Fruit fly (Drosophila melanogaster): ENCODE results near the gene fax.

The fax gene

DNA sequence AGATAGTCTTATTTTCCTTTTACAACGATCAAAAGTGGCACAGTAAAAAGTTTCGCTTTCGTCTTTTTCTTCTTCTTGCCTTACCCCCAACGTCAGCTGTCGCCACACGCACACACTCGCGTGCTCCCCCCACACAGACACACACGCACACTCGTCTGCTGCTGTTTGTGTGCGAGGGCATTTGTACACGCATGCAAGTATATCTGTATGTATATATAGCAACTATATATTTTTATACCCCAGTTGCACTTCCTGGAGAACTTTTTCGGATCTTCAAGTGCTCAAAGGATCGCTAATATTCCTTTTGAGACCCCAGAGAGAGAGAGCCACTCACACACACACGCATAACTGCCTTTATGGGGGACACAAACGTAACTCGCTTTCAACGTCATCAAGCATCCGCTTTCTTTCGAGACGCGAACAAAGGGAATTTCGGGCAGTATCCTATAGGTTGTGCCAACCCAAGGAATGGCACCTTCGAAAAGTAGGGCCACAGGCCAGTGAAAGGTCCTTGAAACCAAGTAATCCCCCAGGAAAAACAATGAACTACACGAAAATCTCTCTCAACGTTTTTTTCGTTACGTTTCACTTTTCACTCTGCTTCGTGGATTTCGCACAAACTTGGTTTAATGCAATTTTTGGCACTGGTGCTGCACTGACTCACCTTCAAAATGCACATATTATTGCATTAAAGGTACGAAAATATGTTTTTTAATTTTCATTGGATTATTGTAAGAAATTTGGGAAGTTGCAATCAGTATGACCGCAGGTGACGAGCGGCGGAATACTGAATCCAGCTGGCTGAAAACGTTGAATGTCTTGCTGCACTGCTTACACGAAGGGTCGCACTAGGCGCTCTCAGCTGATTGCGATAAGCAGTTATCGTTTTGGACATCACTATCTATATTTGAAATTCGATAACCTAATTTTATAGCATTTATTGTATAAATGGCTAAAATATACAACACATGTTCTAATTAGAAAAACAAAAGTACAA, 33.6 kb downstream of the fax start, which contains the start of gene roq (continued):
- TF ChIP-seq CG6813 (GFP tag; optimal IDR thresholded peaks at IDR 0.05) = no peak
- TF ChIP-seq PHDP (tag; optimal IDR thresholded peaks at IDR 0.05) = no peak
- TF ChIP-seq corto (GFP tag; optimal IDR thresholded peaks at IDR 0.05) = peak; percentile 15
- TF ChIP-seq ssp (GFP tag; IDR thresholded peaks at IDR 0.05) = no peak; the same call in 1 of the 2 replicates
- no peak for TF ChIP-seq Optix (GFP tag; IDR thresholded peaks at IDR 0.05)
- TF ChIP-seq pho (GFP tag; optimal IDR thresholded peaks at IDR 0.05) = no peak
- peak; percentile 38 for TF ChIP-seq CG12769 (tag; optimal IDR thresholded peaks at IDR 0.05)
- TF ChIP-seq row (GFP tag; IDR thresholded peaks at IDR 0.05) = no peak; the same call in 2 of the 3 replicates
- TF ChIP-seq CG10462 (GFP tag; optimal IDR thresholded peaks at IDR 0.05) = no peak
- TF ChIP-seq tin (GFP tag; optimal IDR thresholded peaks at IDR 0.05) = no peak
- no peak for TF ChIP-seq wdn (GFP tag; IDR thresholded peaks at IDR 0.05)
- TF ChIP-seq CG32767 (GFP tag; IDR thresholded peaks at IDR 0.05) = no peak
- TF ChIP-seq bigmax (GFP tag; optimal IDR thresholded peaks at IDR 0.05) = peak; percentile 25
- TF ChIP-seq sr (GFP tag; IDR thresholded peaks at IDR 0.05) = no peak
- peak; percentile 23 for TF ChIP-seq Abd-B (GFP tag; optimal IDR thresholded peaks at IDR 0.05)
- TF ChIP-seq cwo (GFP tag; optimal IDR thresholded peaks at IDR 0.05) = no peak
- TF ChIP-seq CG8359 (GFP tag; optimal IDR thresholded peaks at IDR 0.05; ENCODE audit: borderline replicate concordance) = no peak
- no peak for TF ChIP-seq sob (GFP tag; IDR thresholded peaks at IDR 0.05)
- TF ChIP-seq hbn (GFP tag; IDR thresholded peaks at IDR 0.05; ENCODE audit: partially characterized antibody) = peak; percentile 44; the same call in 1 of the 2 replicates
- TF ChIP-seq Hmr (GFP tag; optimal IDR thresholded peaks at IDR 0.05) = no peak
- TF ChIP-seq CrebB (tag; optimal IDR thresholded peaks at IDR 0.05) = peak; percentile 14
- TF ChIP-seq CG34224 (GFP tag; IDR thresholded peaks at IDR 0.05; ENCODE audit: partially characterized antibody) = peak; percentile 58; the same call in 2 of the 3 replicates
- no peak for TF ChIP-seq dati (GFP tag; IDR thresholded peaks at IDR 0.05)
- peak; percentile 66 for TF ChIP-seq YL-1 (GFP tag; optimal IDR thresholded peaks at IDR 0.05)
- no peak for TF ChIP-seq pum (GFP tag; optimal IDR thresholded peaks at IDR 0.05)
- TF ChIP-seq Sry-δ (GFP tag; optimal IDR thresholded peaks at IDR 0.05) = peak; percentile 74
- TF ChIP-seq sens (GFP tag) = peak; percentile 74
- peak; percentile 78 for TF ChIP-seq Myb (GFP tag; optimal IDR thresholded peaks at IDR 0.05)
- peak; percentile 38 for TF ChIP-seq Scr (GFP tag; IDR thresholded peaks at IDR 0.05; ENCODE audit: partially characterized antibody)
- no peak for TF ChIP-seq CG17912 (GFP tag; optimal IDR thresholded peaks at IDR 0.05)
- peak; percentile 24 for TF ChIP-seq CG12391 (tag; optimal IDR thresholded peaks at IDR 0.05)
- no peak for TF ChIP-seq Bteb2 (GFP tag; optimal IDR thresholded peaks at IDR 0.05)
- peak; percentile 41; the same call in 1 of the 2 replicates for TF ChIP-seq CG3847 (GFP tag; IDR thresholded peaks at IDR 0.05)
- TF ChIP-seq CG9797 (GFP tag; optimal IDR thresholded peaks at IDR 0.05) = peak; percentile 95
- no peak for TF ChIP-seq CG12071 (GFP tag; optimal IDR thresholded peaks at IDR 0.05)
- TF ChIP-seq br (optimal IDR thresholded peaks at IDR 0.05) = no peak
- no peak for TF ChIP-seq CG2120 (GFP tag; optimal IDR thresholded peaks at IDR 0.05)
- TF ChIP-seq CG4854 (GFP tag; optimal IDR thresholded peaks at IDR 0.05) = no peak
- TF ChIP-seq ab (GFP tag; optimal IDR thresholded peaks at IDR 0.05) = no peak
- TF ChIP-seq CG15514 (GFP tag; optimal IDR thresholded peaks at IDR 0.05) = peak; percentile 53
- TF ChIP-seq CG42726 (GFP tag; IDR thresholded peaks at IDR 0.05; ENCODE audit: partially characterized antibody) = peak; percentile 62; the same call in 1 of the 2 replicates
- TF ChIP-seq ind (GFP tag; optimal IDR thresholded peaks at IDR 0.05) = no peak
- TF ChIP-seq ham (GFP tag; IDR thresholded peaks at IDR 0.05) = no peak
- peak in 1 of 2 experiments; percentile 27 for TF ChIP-seq bsh (GFP tag; optimal IDR thresholded peaks at IDR 0.05)
- TF ChIP-seq Usf (GFP tag; optimal IDR thresholded peaks at IDR 0.05) = no peak
- TF ChIP-seq CG18599 (GFP tag; optimal IDR thresholded peaks at IDR 0.05) = no peak
- no peak for TF ChIP-seq Hr3 (GFP tag; optimal IDR thresholded peaks at IDR 0.05)
- no peak for TF ChIP-seq CG11504 (tag; optimal IDR thresholded peaks at IDR 0.05)

All from whole organism, embryonic.